Worm (Caenorhabditis elegans): ENCODE results near the gene gex-3.

gex-3 gene

DNA sequence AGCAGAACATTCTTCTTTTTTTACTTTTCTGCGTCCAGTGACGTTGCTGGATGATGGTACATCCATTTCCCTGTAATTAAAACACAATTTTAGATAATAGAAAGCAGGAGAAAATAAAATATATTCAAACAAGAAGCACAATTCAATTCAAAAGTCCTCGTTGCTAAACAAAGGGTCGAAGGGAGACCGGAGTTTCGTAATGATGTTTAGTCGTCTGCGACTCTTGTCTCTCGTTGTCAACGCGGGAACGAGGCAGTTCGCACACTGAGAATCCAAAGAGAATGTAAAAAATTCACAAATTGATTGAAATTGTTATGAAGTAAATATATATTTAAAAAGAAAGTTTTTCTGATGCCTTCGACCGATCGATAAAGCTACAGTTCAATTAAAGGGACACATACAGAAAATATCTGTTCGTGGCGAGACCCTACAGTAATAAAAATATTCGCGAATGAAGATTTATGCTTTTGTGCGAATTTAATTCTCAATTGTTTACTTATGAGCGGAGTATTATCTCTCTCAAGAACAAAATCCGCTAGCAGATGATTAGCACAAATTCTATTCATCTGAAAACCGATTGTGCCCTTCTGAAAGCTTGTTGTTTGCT is 47.1 kb downstream of the gex-3 start, which contains the start of gene dpy-26 (continued):
- TF ChIP-seq ztf-3 (GFP tag; optimal IDR thresholded peaks at IDR 0.05) (no peak), K11D2.4 (GFP tag; IDR thresholded peaks at IDR 0.05) (no peak), madf-8 (GFP tag; conservative IDR thresholded peaks at IDR 0.05) (peak; percentile 21; the same call in 1 of the 2 replicates), mes-4 (tag; optimal IDR thresholded peaks at IDR 0.05) (no peak), C06A6.2 (GFP tag; conservative IDR thresholded peaks at IDR 0.05) (no peak), attf-3 (GFP tag; conservative IDR thresholded peaks at IDR 0.05) (peak; percentile 91), F33H1.4 (GFP tag; IDR thresholded peaks at IDR 0.05) (peak; percentile 73), snpc-4 (GFP tag; optimal IDR thresholded peaks at IDR 0.05) (no peak), snpc-4 (tag; optimal IDR thresholded peaks at IDR 0.05) (peak in 2 of 4 experiments; percentile 13 to 14), lsl-1 (GFP tag; optimal IDR thresholded peaks at IDR 0.05) (peak; percentile 81), madf-10 (tag; optimal IDR thresholded peaks at IDR 0.05) (no peak), D2030.7 (GFP tag; IDR thresholded peaks at IDR 0.05) (peak; percentile 29; the same call in 1 of the 2 replicates)

DNA sequence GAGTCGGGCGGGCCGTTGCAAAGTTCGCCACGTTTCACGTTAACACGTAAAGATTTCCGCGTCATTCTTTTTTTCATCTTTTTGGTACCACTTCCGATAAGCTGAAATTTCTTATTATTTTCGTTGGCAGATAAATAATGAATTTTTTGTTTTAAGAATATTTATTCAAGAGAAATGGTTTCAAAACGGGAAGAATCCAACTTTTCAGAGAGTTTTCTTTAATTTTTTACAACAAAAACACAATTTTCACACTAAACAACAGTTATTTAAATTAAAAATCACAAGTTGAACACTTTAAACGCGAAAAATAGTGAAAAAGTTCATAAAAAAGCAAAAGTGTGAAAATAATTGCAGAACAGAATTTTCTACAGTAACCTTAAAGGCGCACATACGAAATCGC is 49.9 kb downstream of the gex-3 start, which contains the start of gene spe-44:
Gene spe-44 (minus strand): TSS at position 101 of the 400 bp plus-strand sequence.
- no peak for TF ChIP-seq him-1 (tag; optimal IDR thresholded peaks at IDR 0.05)
- peak; percentile 71 for TF ChIP-seq lsl-1 (GFP tag; optimal IDR thresholded peaks at IDR 0.05)
- no peak for TF ChIP-seq mxl-1 (tag; optimal IDR thresholded peaks at IDR 0.05)
- no peak for TF ChIP-seq bed-1 (GFP tag; IDR thresholded peaks at IDR 0.05)
- no peak for TF ChIP-seq ztf-22 (GFP tag; optimal IDR thresholded peaks at IDR 0.05)
- no peak for TF ChIP-seq aptf-3 (GFP tag; IDR thresholded peaks at IDR 0.05)
- no peak for TF ChIP-seq T07F8.4 (tag; optimal IDR thresholded peaks at IDR 0.05)
- no peak for TF ChIP-seq snpc-1.1 (tag; optimal IDR thresholded peaks at IDR 0.05; ENCODE audit: insufficient read depth)

DNA sequence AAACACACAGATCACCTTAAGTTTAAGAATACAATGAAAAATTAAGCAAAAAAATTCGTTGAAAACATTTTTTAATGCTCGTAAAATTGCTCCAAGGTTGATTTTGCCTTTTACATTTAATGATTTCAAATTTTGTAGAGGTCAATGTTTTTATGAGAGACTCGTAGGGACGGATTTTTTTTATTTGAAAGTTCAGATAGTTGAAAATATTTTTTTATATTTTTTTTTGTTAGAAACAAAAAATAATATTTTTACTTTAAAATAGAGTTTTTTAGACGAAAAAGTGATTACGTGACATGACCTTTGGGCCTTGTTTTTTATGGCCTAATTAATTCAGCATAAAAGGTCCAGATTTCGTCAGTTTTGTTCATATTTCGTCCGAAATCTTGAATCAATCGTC is 50.5 kb downstream of the gex-3 start, which contains the start of gene smz-1:
Gene smz-1 (plus strand): TSS at position 301 of the 400 bp plus-strand sequence.
- TF ChIP-seq Y79H2A.3 (GFP tag; conservative IDR thresholded peaks at IDR 0.05) (no peak), ztf-22 (GFP tag; optimal IDR thresholded peaks at IDR 0.05) (no peak)

DNA sequence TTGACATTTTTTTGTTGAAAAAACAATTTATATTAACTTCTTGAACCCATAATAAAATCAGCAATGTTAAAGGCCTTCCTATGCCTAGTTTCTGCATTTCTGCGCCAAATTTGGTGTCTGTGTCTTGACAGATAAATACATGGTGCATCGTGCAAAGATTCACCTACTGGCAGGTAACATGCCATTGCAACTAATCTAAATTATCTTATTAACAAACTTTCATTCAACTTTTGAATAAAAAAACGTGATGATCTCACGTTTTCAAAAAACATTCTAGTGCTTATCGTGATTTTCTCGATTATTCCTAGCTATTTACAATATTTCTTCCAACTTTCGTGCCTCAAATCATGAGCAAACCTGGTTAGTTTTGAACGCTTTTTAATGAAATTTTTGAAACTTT is 52.4 kb downstream of the gex-3 start, which contains the start of gene C25G4.7:
Gene C25G4.7 (plus strand): TSS at position 301 of the 400 bp plus-strand sequence.
- TF ChIP-seq aptf-2 (GFP tag; conservative IDR thresholded peaks at IDR 0.05) (no peak), lin-40 (tag; optimal IDR thresholded peaks at IDR 0.05) (no peak), gei-17 (GFP tag; optimal IDR thresholded peaks at IDR 0.05) (no peak), repo-1 (tag; optimal IDR thresholded peaks at IDR 0.05) (no peak), somi-1 (GFP tag; optimal IDR thresholded peaks at IDR 0.05) (no peak), nfyb-1 (GFP tag; IDR thresholded peaks at IDR 0.05) (no peak), F37B4.10 (GFP tag; IDR thresholded peaks at IDR 0.05) (no peak), ceh-58 (GFP tag; IDR thresholded peaks at IDR 0.05) (no peak), nhr-80 (tag; optimal IDR thresholded peaks at IDR 0.05) (no peak), B0035.1 (tag; optimal IDR thresholded peaks at IDR 0.05) (no peak), ceh-100 (GFP tag; IDR thresholded peaks at IDR 0.05) (no peak), snpc-3.4 (tag; optimal IDR thresholded peaks at IDR 0.05) (no peak), lsy-27 (tag; optimal IDR thresholded peaks at IDR 0.05; ENCODE audit: borderline replicate concordance, insufficient read depth) (no peak), mcd-1 (GFP tag; IDR thresholded peaks at IDR 0.05) (no peak), F33H1.4 (GFP tag; IDR thresholded peaks at IDR 0.05) (no peak)

All from whole organism, young adult.